Fruit fly (Drosophila melanogaster) Kc167 (cell line): ENCODE measurements around the gene CG43707.

Experiments used
- insv ChIP-seq: fragments of >200 bp; optimal IDR thresholded peaks from 3 replicates; lab custom pipeline; 2018; ENCODE audit warnings: missing external identifiers
- ttk ChIP-seq: sonication (Bioruptor generic); optimal IDR thresholded peaks from 2 replicates; lab custom pipeline; 2017; ENCODE audit warnings: missing external identifiers

- TF ChIP-seq insv: no peak
- no peak for TF ChIP-seq ttk (lab: Kevin White, UChicago)
These were observed 47.7 kb downstream of the CG43707 start for dm6 chr2L:3804641-3805273.
